Fruit fly (Drosophila melanogaster) whole organism, embryonic: Measurements from ENCODE around the gene kraken.

Experiments used
- Atf-2 ChIP-seq: fragments of 200-800 bp; sonication (Bioruptor generic); optimal IDR thresholded peaks from 2 replicates; lab custom pipeline; 2016; ENCODE audit warnings: missing biosample characterization, missing genetic modification characterization
- CG10543 ChIP-seq: fragments of 200-800 bp; sonication (Bioruptor generic); optimal IDR thresholded peaks from 3 replicates; lab custom pipeline; 2017; ENCODE audit warnings: missing biosample characterization, mild to moderate bottlenecking, missing genetic modification characterization, moderate library complexity
- CG11093 ChIP-seq: fragments of 200-800 bp; sonication (Bioruptor generic); IDR thresholded peaks from 3 replicates; pipeline ENCODE4 v1.3.6; 2022; ENCODE audit warnings: missing biosample characterization, missing genetic modification characterization
- CG12391 ChIP-seq: fragments of 200-800 bp; sonication (Bioruptor generic); optimal IDR thresholded peaks from 3 replicates; lab custom pipeline; 2018; ENCODE audit warnings: missing biosample characterization, mild to moderate bottlenecking, missing genetic modification characterization, moderate library complexity
- CG15073 ChIP-seq: fragments of 200-800 bp; sonication (Bioruptor generic); optimal IDR thresholded peaks from 2 replicates; lab custom pipeline; 2016; ENCODE audit warnings: missing biosample characterization, missing genetic modification characterization
- CG15269 ChIP-seq: fragments of 200-800 bp; sonication (Bioruptor generic); optimal IDR thresholded peaks from 2 replicates; lab custom pipeline; 2018; ENCODE audit warnings: missing biosample characterization, mild to moderate bottlenecking, missing genetic modification characterization, moderate library complexity
- CG15479 ChIP-seq: fragments of 200-800 bp; sonication (Bioruptor generic); optimal IDR thresholded peaks from 3 replicates; lab custom pipeline; 2019; ENCODE audit warnings: missing biosample characterization, mild to moderate bottlenecking, missing genetic modification characterization, moderate library complexity
- CG15514 ChIP-seq: fragments of 200-800 bp; sonication (Bioruptor generic); optimal IDR thresholded peaks from 3 replicates; lab custom pipeline; 2017; ENCODE audit warnings: missing biosample characterization, missing genetic modification characterization, mild to moderate bottlenecking, moderate library complexity, missing genetic modification reagents
- CG1647 ChIP-seq: fragments of 200-800 bp; sonication (Bioruptor generic); optimal IDR thresholded peaks from 3 replicates; lab custom pipeline; 2016; ENCODE audit warnings: missing biosample characterization, missing genetic modification characterization
- CG16779 ChIP-seq: fragments of 200-800 bp; sonication (Bioruptor generic); IDR thresholded peaks from 2 replicates; pipeline ENCODE4 v1.3.6; 2022; ENCODE audit warnings: missing biosample characterization, missing genetic modification characterization
- CG17186 ChIP-seq: fragments of 200-800 bp; sonication (Bioruptor generic); optimal IDR thresholded peaks from 3 replicates; lab custom pipeline; 2017; ENCODE audit warnings: missing biosample characterization, missing genetic modification reagents, missing genetic modification characterization
- CG30431 ChIP-seq: fragments of 200-800 bp; sonication (Bioruptor generic); optimal IDR thresholded peaks from 2 replicates; lab custom pipeline; 2017; ENCODE audit warnings: missing biosample characterization, missing genetic modification characterization
- CG3065 ChIP-seq: fragments of 200-800 bp; sonication (Bioruptor generic); optimal IDR thresholded peaks from 2 replicates; lab custom pipeline; 2016; ENCODE audit warnings: missing biosample characterization, missing genetic modification characterization
- CG3163 ChIP-seq: fragments of 200-800 bp; sonication (Bioruptor generic); optimal IDR thresholded peaks from 3 replicates; lab custom pipeline; 2016; ENCODE audit warnings: missing biosample characterization, missing genetic modification characterization
- CG3407 ChIP-seq: fragments of 200-800 bp; sonication (Bioruptor generic); optimal IDR thresholded peaks from 2 replicates; lab custom pipeline; 2018; ENCODE audit warnings: missing biosample characterization, mild to moderate bottlenecking, missing genetic modification characterization
- CG3838 ChIP-seq: fragments of 200-800 bp; sonication (Bioruptor generic); optimal IDR thresholded peaks from 3 replicates; lab custom pipeline; 2016; ENCODE audit warnings: missing biosample characterization, missing genetic modification characterization
- CG4424 ChIP-seq: fragments of 200-800 bp; sonication (Bioruptor generic); optimal IDR thresholded peaks from 3 replicates; lab custom pipeline; 2016; ENCODE audit warnings: missing biosample characterization, missing genetic modification characterization
- CG7839 ChIP-seq: fragments of 200-800 bp; sonication (Bioruptor generic); optimal IDR thresholded peaks from 3 replicates; lab custom pipeline; 2018; ENCODE audit warnings: missing biosample characterization, mild to moderate bottlenecking, missing genetic modification characterization, moderate library complexity
- CG7963 ChIP-seq: fragments of 200-800 bp; sonication (Bioruptor generic); IDR thresholded peaks from 3 replicates; pipeline ENCODE4 v1.3.6; 2022; ENCODE audit warnings: missing biosample characterization, missing genetic modification characterization; ENCODE audit not compliant: partially characterized antibody
- CG8478 ChIP-seq: fragments of >200 bp; optimal IDR thresholded peaks from 2 replicates; lab custom pipeline; 2018
- CkIIα-i1 ChIP-seq: fragments of 200-800 bp; sonication (Bioruptor generic); IDR thresholded peaks from 2 replicates; pipeline ENCODE4 v1.3.6; 2022; ENCODE audit warnings: missing biosample characterization, missing genetic modification characterization
- D ChIP-seq, 2 experiments: fragments of 200-800 bp in 1 of 2; fragments of >200 bp in 1 of 2; sonication (Bioruptor generic) in 1 of 2; optimal IDR thresholded peaks; 2 replicates in 1 of 2; 3 replicates in 1 of 2; lab custom pipeline; 2017; ENCODE audit warnings: mild to moderate bottlenecking in 1 of 2, missing biosample characterization in 1 of 2, missing genetic modification characterization in 1 of 2, missing genetic modification reagents in 1 of 2
- H15 ChIP-seq: fragments of 200-800 bp; sonication (Bioruptor generic); IDR thresholded peaks from 3 replicates; pipeline ENCODE4 v1.3.6; 2022; ENCODE audit warnings: missing biosample characterization, missing genetic modification characterization
- Lhr ChIP-seq: fragments of 200-800 bp; sonication (Bioruptor generic); optimal IDR thresholded peaks from 3 replicates; lab custom pipeline; 2017; ENCODE audit warnings: mild to moderate bottlenecking, missing biosample characterization, missing genetic modification reagents, missing genetic modification characterization
- Lpt ChIP-seq: fragments of >200 bp; optimal IDR thresholded peaks from 2 replicates; lab custom pipeline; 2018; ENCODE audit warnings: missing biosample characterization, missing genetic modification characterization
- Med ChIP-seq: fragments of 200-800 bp; sonication (Bioruptor generic); peaks from one replicate; lab custom pipeline; 2016; ENCODE audit warnings: missing biosample characterization, missing genetic modification characterization, mild to moderate bottlenecking, inconsistent platforms, moderate library complexity
- NC2α ChIP-seq: fragments of 200-800 bp; sonication (Bioruptor generic); optimal IDR thresholded peaks from 2 replicates; lab custom pipeline; 2016; ENCODE audit warnings: missing biosample characterization, missing genetic modification characterization
- Sox102F ChIP-seq: fragments of 200-800 bp; sonication (Bioruptor generic); optimal IDR thresholded peaks from 2 replicates; lab custom pipeline; 2018; ENCODE audit warnings: missing biosample characterization, mild to moderate bottlenecking, missing genetic modification characterization, moderate library complexity
- Sry-δ ChIP-seq: fragments of 200-800 bp; sonication (Bioruptor generic); optimal IDR thresholded peaks from 2 replicates; lab custom pipeline; 2016; ENCODE audit warnings: missing biosample characterization, missing genetic modification characterization
- Stat92E ChIP-seq, 3 experiments: fragments of >200 bp in 2 of 3; fragments of 200-800 bp in 1 of 3; sonication (Bioruptor generic) in 1 of 3; optimal IDR thresholded peaks; 2 replicates each; lab custom pipeline; 2017 to 2019; ENCODE audit warnings: missing biosample characterization in 3 of 3, missing genetic modification characterization in 3 of 3, mild to moderate bottlenecking in 1 of 3, moderate library complexity in 1 of 3
- ase ChIP-seq: fragments of 200-800 bp; sonication (Bioruptor generic); IDR thresholded peaks from 3 replicates; pipeline ENCODE4 v1.3.6; 2022; ENCODE audit warnings: missing biosample characterization, missing genetic modification characterization
- bsh ChIP-seq, 2 experiments: fragments of 200-800 bp; sonication (Bioruptor generic); optimal IDR thresholded peaks; 2 replicates each; lab custom pipeline; 2017 to 2018; ENCODE audit warnings: mild to moderate bottlenecking in 2 of 2, missing biosample characterization in 2 of 2, missing genetic modification characterization in 2 of 2, moderate library complexity in 1 of 2
- ci ChIP-seq: fragments of 200-800 bp; sonication (Bioruptor generic); IDR thresholded peaks from 3 replicates; pipeline ENCODE4 v1.3.6; 2022; ENCODE audit warnings: missing biosample characterization, missing genetic modification characterization
- emc ChIP-seq: fragments of 200-800 bp; sonication (Bioruptor generic); optimal IDR thresholded peaks from 2 replicates; lab custom pipeline; 2016; ENCODE audit warnings: missing biosample characterization, missing genetic modification characterization
- fd102C ChIP-seq: fragments of 200-800 bp; sonication (Bioruptor generic); optimal IDR thresholded peaks from 2 replicates; lab custom pipeline; 2018; ENCODE audit warnings: missing biosample characterization, mild to moderate bottlenecking, missing genetic modification characterization, moderate library complexity
- grau ChIP-seq: fragments of 200-800 bp; optimal IDR thresholded peaks from 3 replicates; lab custom pipeline; 2019; ENCODE audit warnings: missing biosample characterization, mild to moderate bottlenecking, missing genetic modification characterization, moderate library complexity
- gt ChIP-seq: fragments of 200-800 bp; sonication (Bioruptor generic); IDR thresholded peaks from 2 replicates; pipeline ENCODE4 v1.3.6; 2022; ENCODE audit warnings: missing biosample characterization, missing genetic modification characterization
- lab ChIP-seq: fragments of 200-800 bp; sonication (Bioruptor generic); optimal IDR thresholded peaks from 3 replicates; lab custom pipeline; 2017; ENCODE audit warnings: missing biosample characterization, missing genetic modification characterization, mild to moderate bottlenecking, moderate library complexity, missing genetic modification reagents
- lbe ChIP-seq: fragments of 200-800 bp; sonication (Bioruptor generic); optimal IDR thresholded peaks from 2 replicates; lab custom pipeline; 2016; ENCODE audit warnings: missing biosample characterization, mild to moderate bottlenecking, missing genetic modification characterization
- maf-S ChIP-seq: fragments of 200-800 bp; sonication (Bioruptor generic); optimal IDR thresholded peaks from 2 replicates; lab custom pipeline; 2016; ENCODE audit warnings: missing biosample characterization, missing genetic modification characterization
- nerfin-2 ChIP-seq: fragments of 200-800 bp; sonication (Bioruptor generic); IDR thresholded peaks from 2 replicates; pipeline ENCODE4 v1.3.6; 2022; ENCODE audit warnings: missing biosample characterization, missing genetic modification characterization; ENCODE audit not compliant: partially characterized antibody
- nom ChIP-seq: fragments of 200-800 bp; sonication (Bioruptor generic); optimal IDR thresholded peaks from 2 replicates; lab custom pipeline; 2017; ENCODE audit warnings: missing biosample characterization, missing genetic modification characterization, mild to moderate bottlenecking, moderate library complexity, missing genetic modification reagents
- onecut ChIP-seq: fragments of 200-800 bp; sonication (Bioruptor generic); IDR thresholded peaks from 2 replicates; pipeline ENCODE4 v1.3.6; 2022; ENCODE audit warnings: missing biosample characterization, missing genetic modification characterization
- pho ChIP-seq: fragments of 200-800 bp; sonication (Bioruptor generic); optimal IDR thresholded peaks from 2 replicates; lab custom pipeline; 2016; ENCODE audit warnings: missing biosample characterization, missing genetic modification characterization
- psq ChIP-seq: fragments of 200-800 bp; sonication (Bioruptor generic); optimal IDR thresholded peaks from 2 replicates; lab custom pipeline; 2017; ENCODE audit warnings: missing biosample characterization, missing genetic modification characterization
- row ChIP-seq: fragments of 200-800 bp; sonication (Bioruptor generic); IDR thresholded peaks from 3 replicates; pipeline ENCODE4 v1.3.6; 2022; ENCODE audit warnings: missing biosample characterization, missing genetic modification characterization
- sna ChIP-seq: fragments of 200-800 bp; sonication (Bioruptor generic); IDR thresholded peaks from 2 replicates; pipeline ENCODE4 v1.3.6; 2022; ENCODE audit warnings: missing biosample characterization, missing genetic modification characterization; ENCODE audit not compliant: partially characterized antibody
- tll ChIP-seq, 2 experiments: fragments of 200-800 bp in 1 of 2; fragments of >200 bp in 1 of 2; sonication (Bioruptor generic) in 1 of 2; optimal IDR thresholded peaks; 2 replicates each; lab custom pipeline; 2017 to 2019; ENCODE audit warnings: missing biosample characterization in 2 of 2, missing genetic modification characterization in 2 of 2, mild to moderate bottlenecking in 1 of 2, moderate library complexity in 1 of 2
- unpg ChIP-seq: fragments of 200-800 bp; sonication (Bioruptor generic); optimal IDR thresholded peaks from 3 replicates; lab custom pipeline; 2018; ENCODE audit warnings: missing biosample characterization, mild to moderate bottlenecking, missing genetic modification characterization, moderate library complexity

Gene kraken

DNA sequence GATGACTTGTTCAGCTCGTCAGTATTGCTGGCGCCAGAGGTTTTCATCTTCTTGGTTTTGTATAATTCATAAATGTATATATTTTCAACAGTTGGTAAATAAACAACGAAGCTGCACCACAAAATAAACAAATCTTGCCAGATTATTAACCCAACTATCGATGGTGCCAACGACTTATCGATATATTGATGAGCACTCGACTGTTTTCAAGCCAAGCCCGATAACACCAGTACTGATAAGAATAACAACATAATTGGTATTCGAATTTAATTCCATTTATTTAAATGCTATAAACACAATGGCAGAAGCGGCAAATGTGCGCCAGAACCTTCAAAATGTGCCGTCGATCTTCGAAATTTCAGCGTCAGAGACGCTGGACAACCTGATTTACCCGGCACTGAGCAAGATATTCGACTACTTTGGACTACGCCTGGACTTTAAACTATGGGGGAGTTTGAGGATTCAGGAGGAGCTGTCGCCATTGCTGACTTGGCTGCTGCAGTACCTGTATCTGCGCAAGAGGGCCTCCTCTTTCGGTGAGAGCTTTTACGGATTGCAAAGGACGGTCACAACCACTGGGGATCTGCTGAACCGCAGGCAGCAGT is 36.7 kb upstream of the kraken start, which contains the start of the genes Saf6 and Pex12 (continued):
- TF ChIP-seq CG15479 (GFP tag; lab: Kevin White, UChicago) (no peak), CG8478 (no peak), gt (GFP tag; lab: Robert Waterston, UW) (no peak), row (GFP tag; lab: Robert Waterston, UW) (peak; percentile 47), emc (GFP tag; lab: Kevin White, UChicago) (no peak), NC2α (GFP tag; lab: Kevin White, UChicago) (no peak), CG7963 (GFP tag; lab: Robert Waterston, UW) (peak; percentile 83), nerfin-2 (GFP tag; lab: Robert Waterston, UW) (peak; percentile 79), CG15514 (GFP tag; lab: Kevin White, UChicago) (peak; percentile 3), Med (peak; percentile 75), CG15269 (no peak), CG11093 (GFP tag; lab: Robert Waterston, UW) (no peak), ase (GFP tag; lab: Robert Waterston, UW) (no peak), H15 (no peak), nom (GFP tag; lab: Kevin White, UChicago) (peak; percentile 65), CG17186 (no peak), Sox102F (GFP tag; lab: Kevin White, UChicago) (no peak), CG3065 (GFP tag; lab: Kevin White, UChicago) (no peak), tll (GFP tag; optimal IDR thresholded peaks at IDR 0.05; lab: Kevin White, UChicago) (no peak), maf-S (GFP tag; lab: Kevin White, UChicago) (no peak), Lpt (GFP tag; lab: Kevin White, UChicago) (no peak), D (optimal IDR thresholded peaks at IDR 0.05; lab: Kevin White, UChicago) (peak; percentile 48), D (GFP tag; optimal IDR thresholded peaks at IDR 0.05; lab: Kevin White, UChicago) (no peak), CG15073 (no peak), grau (tag; lab: Kevin White, UChicago) (no peak), pho (GFP tag; lab: Kevin White, UChicago) (no peak), CkIIα-i1 (GFP tag; lab: Robert Waterston, UW) (no peak), CG3407 (GFP tag; lab: Kevin White, UChicago) (no peak), Atf-2 (GFP tag; lab: Kevin White, UChicago) (no peak), CG3838 (GFP tag; lab: Kevin White, UChicago) (no peak), ci (GFP tag; lab: Robert Waterston, UW) (0 out of 3 replicates have a peak, but pooled peaks have one; percentile 12), CG16779 (GFP tag; lab: Robert Waterston, UW) (no peak), CG10543 (GFP tag; lab: Kevin White, UChicago) (no peak), unpg (GFP tag; lab: Kevin White, UChicago) (no peak), bsh (GFP tag; optimal IDR thresholded peaks at IDR 0.05; lab: Kevin White, UChicago) (no peak), CG12391 (no peak), CG4424 (GFP tag; lab: Kevin White, UChicago) (no peak), psq (GFP tag; lab: Kevin White, UChicago) (no peak), onecut (GFP tag; lab: Robert Waterston, UW) (no peak), CG3163 (GFP tag; lab: Kevin White, UChicago) (no peak), Sry-δ (peak; percentile 68), CG7839 (tag; lab: Kevin White, UChicago) (no peak), Stat92E (GFP tag; optimal IDR thresholded peaks at IDR 0.05; lab: Kevin White, UChicago) (no peak), sna (GFP tag; lab: Robert Waterston, UW) (peak; percentile 85), fd102C (no peak), lbe (GFP tag; lab: Kevin White, UChicago) (no peak), CG1647 (no peak), lab (GFP tag; lab: Kevin White, UChicago) (no peak), CG30431 (GFP tag; lab: Kevin White, UChicago) (no peak), Lhr (GFP tag; lab: Kevin White, UChicago) (no peak)
